Worm (Caenorhabditis elegans) whole organism, L4 larva: Measurements from ENCODE around the gene T26C12.2.

Experiments
- D1046.2 ChIP-seq: fragments of 200-800 bp; sonication (Bioruptor generic); IDR thresholded peaks from 2 replicates; pipeline ENCODE4 v1.3.6; 2022; ENCODE audit warnings: missing genetic modification characterization, missing compliant biosample characterization
- R02D3.7 ChIP-seq: fragments of 150-350 bp; sonication (generic microtip); optimal IDR thresholded peaks from 3 replicates; lab custom pipeline; 2014; ENCODE audit warnings: missing biosample characterization, missing genetic modification characterization
- T20F7.1 ChIP-seq: fragments of 200-800 bp; sonication (Bioruptor generic); optimal IDR thresholded peaks from 2 replicates; lab custom pipeline; 2018; ENCODE audit warnings: mild to moderate bottlenecking, missing genetic modification characterization, missing compliant biosample characterization
- T26A8.4 ChIP-seq: fragments of 200-800 bp; sonication (Bioruptor generic); IDR thresholded peaks from 2 replicates; pipeline ENCODE4 v1.3.6; 2022; ENCODE audit warnings: missing genetic modification characterization, missing compliant biosample characterization
- Y105C5A.15 ChIP-seq: fragments of 200-800 bp; sonication (Bioruptor generic); IDR thresholded peaks from 2 replicates; pipeline ENCODE4 v1.3.6; 2022; ENCODE audit warnings: missing genetic modification characterization, missing compliant biosample characterization
- Y48G9A.11 ChIP-seq: fragments of 200-800 bp; sonication (Bioruptor generic); IDR thresholded peaks from 2 replicates; pipeline ENCODE4 v1.3.6; 2022; ENCODE audit warnings: missing genetic modification reagents, missing genetic modification characterization, missing compliant biosample characterization
- ZK546.5 ChIP-seq, 2 experiments: sonication (generic microtip); optimal IDR thresholded peaks; 2 replicates each; lab custom pipeline; 2017; ENCODE audit warnings: missing biosample characterization in 2 of 2, missing genetic modification characterization in 2 of 2
- aha-1 ChIP-seq: fragments of 150-350 bp; peaks from one replicate; lab custom pipeline; 2014; ENCODE audit warnings: missing biosample characterization, missing genetic modification characterization
- ama-1 ChIP-seq: fragments of 150-350 bp; optimal IDR thresholded peaks from 2 replicates; lab custom pipeline; 2014; ENCODE audit warnings: inconsistent platforms, mixed read lengths
- ceh-44 ChIP-seq: fragments of 200-800 bp; sonication (Bioruptor generic); IDR thresholded peaks from 2 replicates; pipeline ENCODE4 v1.3.6; 2022; ENCODE audit warnings: missing genetic modification reagents, missing genetic modification characterization, missing compliant biosample characterization
- ceh-62 ChIP-seq: sonication (generic microtip); optimal IDR thresholded peaks from 2 replicates; lab custom pipeline; 2017; ENCODE audit warnings: missing biosample characterization, missing genetic modification characterization
- ceh-82 ChIP-seq: sonication (generic microtip); optimal IDR thresholded peaks from 2 replicates; lab custom pipeline; 2017; ENCODE audit warnings: missing biosample characterization, missing genetic modification characterization
- dpl-1 ChIP-seq: fragments of 150-350 bp; optimal IDR thresholded peaks from 2 replicates; lab custom pipeline; 2014; ENCODE audit warnings: missing biosample characterization, missing genetic modification reagents, missing genetic modification characterization
- egl-27 ChIP-seq: sonication (generic microtip); optimal IDR thresholded peaks from 3 replicates; lab custom pipeline; 2017; ENCODE audit warnings: missing biosample characterization, missing genetic modification reagents, missing genetic modification characterization
- egl-43 ChIP-seq: fragments of 200-800 bp; sonication (Bioruptor generic); IDR thresholded peaks from 2 replicates; pipeline ENCODE4 v1.3.6; 2022; ENCODE audit warnings: missing genetic modification reagents, missing genetic modification characterization, missing compliant biosample characterization
- fkh-10 ChIP-seq: fragments of 150-350 bp; optimal IDR thresholded peaks from 2 replicates; lab custom pipeline; 2014; ENCODE audit warnings: missing biosample characterization, missing genetic modification reagents, missing genetic modification characterization
- gei-8 ChIP-seq: fragments of 200-800 bp; sonication (Bioruptor generic); optimal IDR thresholded peaks from 2 replicates; lab custom pipeline; 2018; ENCODE audit warnings: mild to moderate bottlenecking, missing genetic modification characterization, missing compliant biosample characterization
- lin-13 ChIP-seq: fragments of 150-350 bp; optimal IDR thresholded peaks from 2 replicates; lab custom pipeline; 2014; ENCODE audit warnings: missing biosample characterization, missing genetic modification reagents, missing genetic modification characterization
- mdt-29 ChIP-seq: fragments of 200-800 bp; sonication (Bioruptor generic); IDR thresholded peaks from 2 replicates; pipeline ENCODE4 v1.3.6; 2022; ENCODE audit warnings: missing genetic modification reagents, missing genetic modification characterization, missing compliant biosample characterization
- mxl-2 ChIP-seq: fragments of 200-800 bp; sonication (Bioruptor generic); conservative IDR thresholded peaks from 2 replicates; pipeline ENCODE4 v1.3.6; 2022; ENCODE audit warnings: missing genetic modification reagents, missing genetic modification characterization, missing compliant biosample characterization
- mxl-3 ChIP-seq: fragments of 200-800 bp; sonication (Bioruptor generic); optimal IDR thresholded peaks from 2 replicates; lab custom pipeline; 2018; ENCODE audit warnings: mild to moderate bottlenecking, missing genetic modification characterization, missing compliant biosample characterization
- nhr-10 ChIP-seq: fragments of 150-350 bp; optimal IDR thresholded peaks from 2 replicates; lab custom pipeline; 2014; ENCODE audit warnings: missing biosample characterization, missing genetic modification characterization
- nhr-25 ChIP-seq: sonication (generic microtip); optimal IDR thresholded peaks from 2 replicates; lab custom pipeline; 2017; ENCODE audit warnings: missing genetic modification characterization, mild to moderate bottlenecking, missing compliant biosample characterization, antibody characterized with exemption, moderate library complexity, borderline replicate concordance; ENCODE audit not compliant: insufficient read depth
- nhr-28 ChIP-seq: fragments of 150-350 bp; optimal IDR thresholded peaks from 2 replicates; lab custom pipeline; 2014; ENCODE audit warnings: missing biosample characterization, missing genetic modification characterization
- nhr-41 ChIP-seq: fragments of 200-800 bp; sonication (Bioruptor generic); IDR thresholded peaks from 2 replicates; pipeline ENCODE4 v1.3.6; 2022; ENCODE audit warnings: missing genetic modification reagents, missing genetic modification characterization, missing compliant biosample characterization
- pqm-1 ChIP-seq: sonication (generic microtip); optimal IDR thresholded peaks from 2 replicates; lab custom pipeline; 2017; ENCODE audit warnings: missing biosample characterization, missing genetic modification characterization
- snpc-1.2 ChIP-seq: fragments of 200-800 bp; sonication (Bioruptor generic); IDR thresholded peaks from 2 replicates; pipeline ENCODE4 v1.3.6; 2022; ENCODE audit warnings: missing genetic modification reagents, missing genetic modification characterization, missing compliant biosample characterization
- spr-1 ChIP-seq: sonication (generic microtip); optimal IDR thresholded peaks from 2 replicates; lab custom pipeline; 2016; ENCODE audit warnings: mild to moderate bottlenecking, missing genetic modification characterization, missing compliant biosample characterization
- tag-97 ChIP-seq: fragments of 200-800 bp; sonication (Bioruptor generic); IDR thresholded peaks from 2 replicates; pipeline ENCODE4 v1.3.6; 2022; ENCODE audit warnings: missing genetic modification characterization, missing compliant biosample characterization
- tra-1 ChIP-seq: fragments of 200-800 bp; sonication (Bioruptor generic); IDR thresholded peaks from 2 replicates; pipeline ENCODE4 v1.3.6; 2022; ENCODE audit warnings: missing genetic modification reagents, missing genetic modification characterization, missing compliant biosample characterization
- unc-130 ChIP-seq: sonication (generic microtip); optimal IDR thresholded peaks from 2 replicates; lab custom pipeline; 2016; ENCODE audit warnings: missing genetic modification reagents, missing genetic modification characterization, missing compliant biosample characterization
- unc-62 ChIP-seq, 3 experiments: fragments of 150-350 bp in 1 of 3; sonication (generic microtip); optimal IDR thresholded peaks in 2 of 3; peaks in 1 of 3; 1 replicate in 1 of 3; 2 replicates in 2 of 3; lab custom pipeline; 2014 to 2017; ENCODE audit warnings: missing biosample characterization in 3 of 3, missing genetic modification characterization in 3 of 3, missing genetic modification reagents in 3 of 3, missing genotype in 1 of 3
- zfp-3 ChIP-seq: fragments of 200-800 bp; sonication (Bioruptor generic); conservative IDR thresholded peaks from 2 replicates; pipeline ENCODE4 v1.3.6; 2022; ENCODE audit warnings: missing genetic modification reagents, missing genetic modification characterization, missing compliant biosample characterization
- ztf-7 ChIP-seq: fragments of 150-350 bp; optimal IDR thresholded peaks from 2 replicates; lab custom pipeline; 2014; ENCODE audit warnings: missing biosample characterization, missing genetic modification characterization

The T26C12.2 gene

ce11 chrIV:3258528-3258927 is 7.0 kb downstream of the T26C12.2 start, which contains the start of gene T26C12.1 (continued):
- TF ChIP-seq mxl-2 (GFP tag; lab: Robert Waterston, UW) (no peak), aha-1 (tag; lab: Kevin White, UChicago) (no peak), snpc-1.2 (GFP tag; lab: Robert Waterston, UW) (no peak), pqm-1 (tag; lab: Kevin White, UChicago) (peak; percentile 88), T20F7.1 (GFP tag; lab: Kevin White, UChicago) (no peak), fkh-10 (no peak), egl-43 (no peak)

ce11 chrIV:3256866-3257265 is 8.7 kb downstream of the T26C12.2 start:
- TF ChIP-seq mxl-3 (GFP tag; lab: Kevin White, UChicago) (peak; percentile 37), aha-1 (tag; lab: Kevin White, UChicago) (peak; percentile 98), Y48G9A.11 (no peak), D1046.2 (no peak), dpl-1 (GFP tag; lab: Kevin White, UChicago) (no peak), nhr-28 (tag; lab: Kevin White, UChicago) (peak; percentile 93)

ce11 chrIV:3254443-3254842 is 11.1 kb downstream of the T26C12.2 start, which contains the start of gene dmd-9:
Gene dmd-9, minus strand, starts transcription at chrIV:3254543.
- TF ChIP-seq mdt-29 (GFP tag; lab: Robert Waterston, UW) (no peak), nhr-41 (GFP tag; lab: Robert Waterston, UW) (no peak), ama-1 (lab: Kevin White, UChicago) (no peak), unc-130 (GFP tag; lab: Kevin White, UChicago) (no peak), lin-13 (GFP tag; lab: Kevin White, UChicago) (no peak), aha-1 (tag; lab: Kevin White, UChicago) (peak; percentile 27), T26A8.4 (GFP tag; lab: Robert Waterston, UW) (no peak), unc-62 (GFP tag; optimal IDR thresholded peaks at IDR 0.05 in 1 of 2; lab: Kevin White, UChicago) (peak in 1 of 2 experiments; percentile 55), unc-62 (tag; optimal IDR thresholded peaks at IDR 0.05; lab: Kevin White, UChicago) (no peak), nhr-25 (no peak)

DNA sequence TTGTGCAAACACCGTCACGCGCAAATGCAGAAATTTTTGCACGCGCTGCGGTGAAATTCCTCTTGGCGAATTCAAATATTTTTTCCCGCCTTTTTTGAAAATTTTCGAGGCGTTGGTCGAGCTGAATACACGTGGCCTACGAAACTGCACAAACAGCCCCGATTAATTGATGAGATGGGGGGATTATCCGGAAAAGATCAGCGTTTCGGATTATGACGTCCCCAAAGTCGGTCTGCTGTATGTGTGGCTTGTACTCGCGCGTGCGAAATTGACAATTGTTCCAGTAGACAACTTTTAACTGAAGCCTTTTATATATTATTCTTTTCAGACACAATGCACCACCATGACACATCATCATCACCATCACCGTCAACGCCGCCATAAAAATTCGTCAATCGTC is 13.5 kb downstream of the T26C12.2 start:
- no peak for TF ChIP-seq ceh-62 (tag; lab: Kevin White, UChicago)
- TF ChIP-seq egl-27 = no peak
- TF ChIP-seq zfp-3 (GFP tag; lab: Robert Waterston, UW) = no peak
- no peak for TF ChIP-seq mdt-29 (GFP tag; lab: Robert Waterston, UW)
- TF ChIP-seq D1046.2 = no peak
- no peak for TF ChIP-seq gei-8 (GFP tag; lab: Kevin White, UChicago)
- no peak for TF ChIP-seq ztf-7 (tag; lab: Kevin White, UChicago)
- TF ChIP-seq ceh-44 (GFP tag; lab: Robert Waterston, UW) = no peak
- no peak for TF ChIP-seq tra-1
- no peak for TF ChIP-seq ceh-82 (tag; lab: Kevin White, UChicago)
- no peak for TF ChIP-seq Y105C5A.15 (GFP tag; lab: Robert Waterston, UW)
- TF ChIP-seq R02D3.7 = no peak
- no peak for TF ChIP-seq tag-97
- TF ChIP-seq ZK546.5 (tag; optimal IDR thresholded peaks at IDR 0.05; lab: Kevin White, UChicago) = no peak
- TF ChIP-seq spr-1 = no peak

ce11 chrIV:3251551-3251950 is 14.0 kb downstream of the T26C12.2 start:
- TF ChIP-seq nhr-10 (tag; lab: Kevin White, UChicago) (no peak), unc-62 (GFP tag; optimal IDR thresholded peaks at IDR 0.05 in 1 of 2; lab: Kevin White, UChicago) (peak in 1 of 2 experiments; percentile 90), unc-62 (tag; optimal IDR thresholded peaks at IDR 0.05; lab: Kevin White, UChicago) (no peak)
